Fruit fly (Drosophila melanogaster) whole organism, embryonic: ENCODE measurements around the gene CG42828.

ENCODE experiments used
- Bgb ChIP-seq: fragments of 200-800 bp; sonication (Bioruptor generic); IDR thresholded peaks from 2 replicates; pipeline ENCODE4 v1.3.6; 2022; ENCODE audit warnings: missing biosample characterization, missing genetic modification characterization; ENCODE audit not compliant: partially characterized antibody
- CG10147 ChIP-seq: fragments of 200-800 bp; sonication (Bioruptor generic); optimal IDR thresholded peaks from 2 replicates; lab custom pipeline; 2019; ENCODE audit warnings: missing biosample characterization, mild to moderate bottlenecking, missing genetic modification characterization, moderate library complexity
- CG11456 ChIP-seq: fragments of 200-800 bp; sonication (Bioruptor generic); IDR thresholded peaks from 3 replicates; pipeline ENCODE4 v1.3.6; 2022; ENCODE audit warnings: missing biosample characterization, missing genetic modification characterization
- CG15269 ChIP-seq: fragments of 200-800 bp; sonication (Bioruptor generic); optimal IDR thresholded peaks from 2 replicates; lab custom pipeline; 2018; ENCODE audit warnings: missing biosample characterization, mild to moderate bottlenecking, missing genetic modification characterization, moderate library complexity
- CG15696 ChIP-seq: fragments of 200-800 bp; sonication (Bioruptor generic); optimal IDR thresholded peaks from 2 replicates; lab custom pipeline; 2019; ENCODE audit warnings: missing biosample characterization, mild to moderate bottlenecking, missing genetic modification characterization, moderate library complexity
- CG16813 ChIP-seq: fragments of 200-800 bp; sonication (Bioruptor generic); IDR thresholded peaks from 3 replicates; pipeline ENCODE4 v1.3.6; 2022; ENCODE audit warnings: missing biosample characterization, missing genetic modification characterization; ENCODE audit not compliant: partially characterized antibody
- CG16815 ChIP-seq: fragments of 200-800 bp; sonication (Bioruptor generic); optimal IDR thresholded peaks from 3 replicates; lab custom pipeline; 2017; ENCODE audit warnings: missing biosample characterization, mild to moderate bottlenecking, missing genetic modification characterization
- CG16863 ChIP-seq: fragments of 200-800 bp; sonication (Bioruptor generic); optimal IDR thresholded peaks from 3 replicates; lab custom pipeline; 2016; ENCODE audit warnings: missing biosample characterization, missing genetic modification characterization
- CG2712 ChIP-seq: fragments of 200-800 bp; optimal IDR thresholded peaks from 3 replicates; lab custom pipeline; 2019; ENCODE audit warnings: missing biosample characterization, mild to moderate bottlenecking, missing genetic modification characterization, moderate library complexity
- CG2889 ChIP-seq: fragments of 200-800 bp; sonication (Bioruptor generic); IDR thresholded peaks from 3 replicates; pipeline ENCODE4 v1.3.6; 2022; ENCODE audit warnings: missing biosample characterization, missing genetic modification characterization
- CG4328 ChIP-seq: fragments of 200-800 bp; sonication (Bioruptor generic); optimal IDR thresholded peaks from 3 replicates; lab custom pipeline; 2017; ENCODE audit warnings: missing biosample characterization, missing genetic modification reagents, missing genetic modification characterization
- CG4617 ChIP-seq: fragments of 200-800 bp; sonication (Bioruptor generic); optimal IDR thresholded peaks from 3 replicates; lab custom pipeline; 2016; ENCODE audit warnings: missing biosample characterization, missing genetic modification characterization, borderline replicate concordance
- CG4707 ChIP-seq: fragments of 200-800 bp; sonication (Bioruptor generic); optimal IDR thresholded peaks from 2 replicates; lab custom pipeline; 2018; ENCODE audit warnings: missing biosample characterization, mild to moderate bottlenecking, missing genetic modification characterization, moderate library complexity
- CG7556 ChIP-seq: fragments of 200-800 bp; sonication (Bioruptor generic); optimal IDR thresholded peaks from 2 replicates; lab custom pipeline; 2017; ENCODE audit warnings: missing biosample characterization, mild to moderate bottlenecking, missing genetic modification characterization
- CG8281 ChIP-seq: fragments of 200-800 bp; sonication (Bioruptor generic); optimal IDR thresholded peaks from 2 replicates; lab custom pipeline; 2018; ENCODE audit warnings: missing biosample characterization, mild to moderate bottlenecking, missing genetic modification characterization, moderate library complexity
- CG8290 ChIP-seq, 3 experiments: fragments of 200-800 bp; sonication (Bioruptor generic); optimal IDR thresholded peaks; 2 replicates each; lab custom pipeline; 2016 to 2019; ENCODE audit warnings: missing biosample characterization in 3 of 3, missing genetic modification characterization in 3 of 3, mild to moderate bottlenecking in 2 of 3, moderate library complexity in 1 of 3
- CG9609 ChIP-seq: fragments of 200-800 bp; sonication (Bioruptor generic); optimal IDR thresholded peaks from 3 replicates; lab custom pipeline; 2016; ENCODE audit warnings: missing biosample characterization, missing genetic modification characterization
- CG9727 ChIP-seq: fragments of 200-800 bp; sonication (Bioruptor generic); optimal IDR thresholded peaks from 3 replicates; lab custom pipeline; 2017; ENCODE audit warnings: missing biosample characterization, mild to moderate bottlenecking, missing genetic modification characterization
- Dll ChIP-seq: fragments of 200-800 bp; sonication (Bioruptor generic); IDR thresholded peaks from 4 replicates; pipeline ENCODE4 v1.3.6; 2022; ENCODE audit warnings: missing biosample characterization, missing genetic modification characterization; ENCODE audit not compliant: partially characterized antibody
- Doc2 ChIP-seq: fragments of 200-800 bp; sonication (Bioruptor generic); IDR thresholded peaks from 2 replicates; pipeline ENCODE4 v1.3.6; 2022; ENCODE audit warnings: missing biosample characterization, missing genetic modification characterization
- Ets65A ChIP-seq: fragments of 200-800 bp; sonication (Bioruptor generic); peaks from one replicate; lab custom pipeline; 2016; ENCODE audit warnings: missing biosample characterization, missing genetic modification characterization
- Ets97D ChIP-seq: fragments of 200-800 bp; sonication (Bioruptor generic); optimal IDR thresholded peaks from 3 replicates; lab custom pipeline; 2016; ENCODE audit warnings: missing biosample characterization, missing genetic modification characterization
- Gug ChIP-seq: fragments of 200-800 bp; sonication (Bioruptor generic); IDR thresholded peaks from 4 replicates; pipeline ENCODE4 v1.3.6; 2022; ENCODE audit warnings: missing biosample characterization, missing genetic modification characterization
- HHEX ChIP-seq: fragments of 200-800 bp; sonication (Bioruptor generic); optimal IDR thresholded peaks from 3 replicates; lab custom pipeline; 2017; ENCODE audit warnings: missing biosample characterization, mild to moderate bottlenecking, missing genetic modification characterization, missing genetic modification reagents
- HmgD ChIP-seq: fragments of 200-800 bp; sonication (Bioruptor generic); optimal IDR thresholded peaks from 3 replicates; lab custom pipeline; 2016; ENCODE audit warnings: missing biosample characterization, missing genetic modification characterization
- Hr3 ChIP-seq: fragments of 200-800 bp; sonication (Bioruptor generic); optimal IDR thresholded peaks from 3 replicates; lab custom pipeline; 2016; ENCODE audit warnings: missing biosample characterization, missing genetic modification characterization
- Myb ChIP-seq: fragments of 200-800 bp; sonication (Bioruptor generic); optimal IDR thresholded peaks from 2 replicates; lab custom pipeline; 2016; ENCODE audit warnings: missing biosample characterization, missing genetic modification characterization
- Optix ChIP-seq: fragments of 200-800 bp; sonication (Bioruptor generic); IDR thresholded peaks from 3 replicates; pipeline ENCODE4 v1.3.6; 2022; ENCODE audit warnings: missing biosample characterization, missing genetic modification characterization
- Side ChIP-seq: fragments of 200-800 bp; sonication (Bioruptor generic); optimal IDR thresholded peaks from 2 replicates; lab custom pipeline; 2016; ENCODE audit warnings: missing biosample characterization, missing genetic modification characterization
- Usf ChIP-seq: fragments of 200-800 bp; sonication (Bioruptor generic); optimal IDR thresholded peaks from 2 replicates; lab custom pipeline; 2017; ENCODE audit warnings: missing genotype, missing biosample characterization, missing genetic modification characterization
- ara ChIP-seq: fragments of 200-800 bp; sonication (Bioruptor generic); IDR thresholded peaks from 2 replicates; pipeline ENCODE4 v1.3.6; 2022; ENCODE audit warnings: missing biosample characterization, missing genetic modification characterization
- ase ChIP-seq: fragments of 200-800 bp; sonication (Bioruptor generic); IDR thresholded peaks from 3 replicates; pipeline ENCODE4 v1.3.6; 2022; ENCODE audit warnings: missing biosample characterization, missing genetic modification characterization
- br ChIP-seq: fragments of >200 bp; optimal IDR thresholded peaks from 2 replicates; lab custom pipeline; 2017
- chm ChIP-seq: fragments of 200-800 bp; sonication (Bioruptor generic); IDR thresholded peaks from 2 replicates; pipeline ENCODE4 v1.3.6; 2022; ENCODE audit warnings: missing biosample characterization, missing genetic modification characterization
- crol ChIP-seq: fragments of 200-800 bp; sonication (Bioruptor generic); IDR thresholded peaks from 2 replicates; pipeline ENCODE4 v1.3.6; 2022; ENCODE audit warnings: missing biosample characterization, missing genetic modification characterization
- dm ChIP-seq: fragments of 200-800 bp; sonication (Bioruptor generic); optimal IDR thresholded peaks from 3 replicates; lab custom pipeline; 2016; ENCODE audit warnings: missing biosample characterization, missing genetic modification characterization
- dpn ChIP-seq, 2 experiments: fragments of 200-800 bp; sonication (Bioruptor generic); optimal IDR thresholded peaks; 3 replicates each; lab custom pipeline; 2016; ENCODE audit warnings: missing biosample characterization in 2 of 2, missing genetic modification characterization in 2 of 2
- gcm2 ChIP-seq: fragments of 200-800 bp; sonication (Bioruptor generic); optimal IDR thresholded peaks from 2 replicates; lab custom pipeline; 2016; ENCODE audit warnings: missing biosample characterization, missing genetic modification characterization
- her ChIP-seq: fragments of 200-800 bp; sonication (Bioruptor generic); optimal IDR thresholded peaks from 2 replicates; lab custom pipeline; 2016; ENCODE audit warnings: missing biosample characterization, missing genetic modification characterization
- jumu ChIP-seq: fragments of 200-800 bp; sonication (Bioruptor generic); optimal IDR thresholded peaks from 3 replicates; lab custom pipeline; 2016; ENCODE audit warnings: missing biosample characterization, missing genetic modification characterization
- ken ChIP-seq: fragments of 200-800 bp; sonication (Bioruptor generic); IDR thresholded peaks from 3 replicates; pipeline ENCODE4 v1.3.6; 2022; ENCODE audit warnings: missing biosample characterization, missing genetic modification characterization
- lola ChIP-seq, 3 experiments: fragments of >200 bp in 2 of 3; fragments of 200-800 bp in 1 of 3; sonication (Bioruptor generic) in 1 of 3; optimal IDR thresholded peaks; 2 replicates each; lab custom pipeline; 2017 to 2019; ENCODE audit warnings: missing biosample characterization in 3 of 3, missing genetic modification characterization in 3 of 3, mild to moderate bottlenecking in 1 of 3, moderate library complexity in 1 of 3
- mam ChIP-seq: fragments of 200-800 bp; sonication (Bioruptor generic); optimal IDR thresholded peaks from 3 replicates; lab custom pipeline; 2016; ENCODE audit warnings: missing biosample characterization, missing genetic modification characterization
- schlank ChIP-seq: fragments of 200-800 bp; sonication (Bioruptor generic); optimal IDR thresholded peaks from 2 replicates; lab custom pipeline; 2018; ENCODE audit warnings: missing biosample characterization, mild to moderate bottlenecking, missing genetic modification characterization
- sens-2 ChIP-seq: fragments of 200-800 bp; sonication (Bioruptor generic); IDR thresholded peaks from 2 replicates; pipeline ENCODE4 v1.3.6; 2022; ENCODE audit warnings: missing biosample characterization, missing genetic modification characterization
- sna ChIP-seq: fragments of 200-800 bp; sonication (Bioruptor generic); IDR thresholded peaks from 2 replicates; pipeline ENCODE4 v1.3.6; 2022; ENCODE audit warnings: missing biosample characterization, missing genetic modification characterization; ENCODE audit not compliant: partially characterized antibody
- stc ChIP-seq: fragments of 200-800 bp; sonication (Bioruptor generic); IDR thresholded peaks from 2 replicates; pipeline ENCODE4 v1.3.6; 2022; ENCODE audit warnings: missing biosample characterization, missing genetic modification characterization
- tin ChIP-seq: fragments of 200-800 bp; sonication (Bioruptor generic); optimal IDR thresholded peaks from 3 replicates; lab custom pipeline; 2016; ENCODE audit warnings: missing biosample characterization, missing genetic modification characterization
- trh ChIP-seq: fragments of 200-800 bp; sonication (Bioruptor generic); optimal IDR thresholded peaks from 2 replicates; lab custom pipeline; 2016; ENCODE audit warnings: missing biosample characterization, missing genetic modification characterization
- zen ChIP-seq: fragments of 200-800 bp; sonication (Bioruptor generic); optimal IDR thresholded peaks from 3 replicates; lab custom pipeline; 2018; ENCODE audit warnings: missing biosample characterization, mild to moderate bottlenecking, missing genetic modification characterization, moderate library complexity

CG42828 gene

DNA sequence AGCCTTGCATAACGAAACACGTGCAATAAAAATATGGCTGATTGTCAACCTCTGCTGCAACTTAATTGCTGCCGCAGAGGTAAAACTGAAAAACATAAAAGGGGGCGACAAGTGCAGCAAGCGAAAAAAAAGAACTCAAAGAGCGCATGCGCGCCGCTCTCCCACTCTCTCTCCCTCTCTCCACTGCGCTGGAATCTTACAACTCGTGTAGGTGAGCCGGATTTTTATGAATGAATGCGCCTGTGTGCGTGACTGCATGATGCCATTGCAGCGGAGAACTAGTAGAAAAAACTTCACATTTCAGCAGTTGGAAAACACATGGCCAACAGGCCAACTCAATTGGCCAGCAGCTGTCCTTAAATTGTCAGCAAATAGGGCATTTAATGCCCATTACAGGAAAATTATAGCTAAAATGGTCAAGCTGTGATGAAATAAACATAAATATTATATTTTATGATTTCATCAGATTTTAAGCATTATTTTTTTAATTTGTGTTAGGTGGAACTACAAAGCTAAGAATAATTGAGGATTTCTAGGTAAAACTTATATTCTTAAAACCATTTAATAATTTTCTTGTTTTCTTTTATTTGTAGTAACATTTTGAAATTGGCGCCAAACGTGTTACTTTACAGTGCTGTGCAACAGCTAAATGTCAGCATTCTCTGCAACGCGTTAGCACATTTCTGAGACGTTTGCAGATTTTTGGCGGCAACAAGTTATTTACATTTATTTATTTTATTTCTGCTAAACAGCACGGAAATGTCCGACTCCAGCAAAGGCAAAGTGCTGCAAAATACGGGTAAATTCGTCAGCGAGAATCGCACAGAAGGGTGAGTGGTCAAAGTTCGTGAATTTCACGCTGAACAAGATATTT, 25.8 kb upstream of the CG42828 start, which contains the start of gene PolE1 (continued):
- TF ChIP-seq CG8281 (no peak), CG11456 (GFP tag; lab: Robert Waterston, UW) (no peak), dm (GFP tag; lab: Kevin White, UChicago) (no peak), dpn (GFP tag; optimal IDR thresholded peaks at IDR 0.05; lab: Kevin White, UChicago) (peak in 1 of 2 experiments; percentile 4), Doc2 (no peak), Hr3 (no peak), CG16813 (GFP tag; lab: Robert Waterston, UW) (no peak), CG2712 (peak; percentile 35), Ets65A (GFP tag; lab: Kevin White, UChicago) (peak; percentile 82), tin (GFP tag; lab: Kevin White, UChicago) (peak; percentile 16), CG16863 (GFP tag; lab: Kevin White, UChicago) (no peak), her (GFP tag; lab: Kevin White, UChicago) (no peak), stc (no peak), trh (GFP tag; lab: Kevin White, UChicago) (no peak), Myb (GFP tag; lab: Kevin White, UChicago) (no peak), Side (GFP tag; lab: Kevin White, UChicago) (no peak), sens-2 (GFP tag; lab: Robert Waterston, UW) (no peak), jumu (GFP tag; lab: Kevin White, UChicago) (no peak), zen (tag; lab: Kevin White, UChicago) (peak; percentile 3), br (lab: Kevin White, UChicago) (no peak), CG9609 (GFP tag; lab: Kevin White, UChicago) (no peak), Ets97D (GFP tag; lab: Kevin White, UChicago) (peak; percentile 52), ase (GFP tag; lab: Robert Waterston, UW) (no peak), CG4707 (GFP tag; lab: Kevin White, UChicago) (no peak), CG10147 (GFP tag; lab: Kevin White, UChicago) (no peak), lola (GFP tag; optimal IDR thresholded peaks at IDR 0.05; lab: Kevin White, UChicago) (no peak), CG15269 (tag; lab: Kevin White, UChicago) (no peak), crol (GFP tag; lab: Robert Waterston, UW) (no peak), Usf (GFP tag; lab: Kevin White, UChicago) (no peak), schlank (tag; lab: Kevin White, UChicago) (no peak), CG8290 (GFP tag; optimal IDR thresholded peaks at IDR 0.05; lab: Kevin White, UChicago) (no peak), CG8290 (tag; optimal IDR thresholded peaks at IDR 0.05; lab: Kevin White, UChicago) (no peak), sna (GFP tag; lab: Robert Waterston, UW) (no peak), ara (GFP tag; lab: Robert Waterston, UW) (no peak), CG15696 (tag; lab: Kevin White, UChicago) (no peak), HHEX (no peak), Optix (GFP tag; lab: Robert Waterston, UW) (no peak), Bgb (GFP tag; lab: Robert Waterston, UW) (no peak), CG16815 (GFP tag; lab: Kevin White, UChicago) (no peak), chm (no peak), Gug (GFP tag; lab: Robert Waterston, UW) (no peak), CG7556 (GFP tag; lab: Kevin White, UChicago) (no peak), CG4328 (GFP tag; lab: Kevin White, UChicago) (no peak), gcm2 (GFP tag; lab: Kevin White, UChicago) (no peak), Dll (GFP tag; lab: Robert Waterston, UW) (0 out of 4 replicates have a peak, but pooled peaks have one; percentile 34), CG9727 (GFP tag; lab: Kevin White, UChicago) (no peak), HmgD (GFP tag; lab: Kevin White, UChicago) (no peak), CG4617 (GFP tag; lab: Kevin White, UChicago) (peak; percentile 42), mam (GFP tag; lab: Kevin White, UChicago) (peak; percentile 3), CG2889 (no peak), ken (GFP tag; lab: Robert Waterston, UW) (peak; percentile 31; the same call in 1 of the 3 replicates)
